Fruit fly (Drosophila melanogaster): ENCODE results near the gene CG31715.

The CG31715 gene

DNA sequence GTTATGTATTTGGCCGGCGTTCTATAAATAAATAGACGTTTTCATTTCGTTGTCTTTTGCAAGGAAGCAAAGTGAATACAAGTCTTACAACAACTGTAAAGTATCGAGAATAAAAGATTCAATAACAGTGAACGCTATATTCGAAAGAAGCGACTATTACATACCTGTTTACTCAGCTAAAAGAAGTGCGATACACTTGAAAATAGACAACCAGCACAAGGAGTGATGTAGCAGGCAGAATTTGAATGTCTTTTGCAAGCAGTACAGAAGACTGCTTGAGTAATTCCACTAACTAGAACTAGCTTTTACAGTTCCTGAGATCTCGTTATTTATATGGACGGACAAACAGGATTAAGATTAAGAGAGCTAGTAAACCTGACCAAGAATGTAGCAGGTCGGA, 43.1 kb upstream of the CG31715 start (continued):
- TF ChIP-seq CG13296 (GFP tag; optimal IDR thresholded peaks at IDR 0.05) (no peak), CG9817 (tag; optimal IDR thresholded peaks at IDR 0.05) (no peak), CG10543 (GFP tag; optimal IDR thresholded peaks at IDR 0.05) (no peak), cato (GFP tag; optimal IDR thresholded peaks at IDR 0.05; ENCODE audit: borderline replicate concordance) (no peak), dm (GFP tag; optimal IDR thresholded peaks at IDR 0.05) (no peak), C15 (GFP tag; IDR thresholded peaks at IDR 0.05) (no peak), CG3065 (GFP tag; optimal IDR thresholded peaks at IDR 0.05) (no peak), CG14050 (GFP tag; IDR thresholded peaks at IDR 0.05) (no peak), Opbp (GFP tag; IDR thresholded peaks at IDR 0.05; ENCODE audit: partially characterized antibody) (peak; percentile 90; the same call in 2 of the 3 replicates), CG7839 (tag; optimal IDR thresholded peaks at IDR 0.05) (peak; percentile 24), dmrt99B (tag; optimal IDR thresholded peaks at IDR 0.05) (no peak), vfl (GFP tag; optimal IDR thresholded peaks at IDR 0.05) (no peak), BEAF-32 (GFP tag; optimal IDR thresholded peaks at IDR 0.05) (peak; percentile 15), dmrt11E (tag; optimal IDR thresholded peaks at IDR 0.05) (no peak), CG3163 (GFP tag; optimal IDR thresholded peaks at IDR 0.05) (peak; percentile 3), sens-2 (GFP tag; IDR thresholded peaks at IDR 0.05) (no peak), CG3407 (GFP tag; optimal IDR thresholded peaks at IDR 0.05) (no peak), Bdp1 (GFP tag; optimal IDR thresholded peaks at IDR 0.05) (no peak), yki (optimal IDR thresholded peaks at IDR 0.05) (no peak), CG12744 (GFP tag; optimal IDR thresholded peaks at IDR 0.05) (no peak), Rfx (GFP tag; IDR thresholded peaks at IDR 0.05) (no peak), CG6175 (GFP tag; IDR thresholded peaks at IDR 0.05) (no peak), nerfin-2 (GFP tag; IDR thresholded peaks at IDR 0.05; ENCODE audit: partially characterized antibody) (peak; percentile 65; the same call in 1 of the 2 replicates), Ravus (GFP tag; IDR thresholded peaks at IDR 0.05) (no peak), danr (GFP tag; IDR thresholded peaks at IDR 0.05) (no peak), Doc2 (GFP tag; IDR thresholded peaks at IDR 0.05) (no peak), grn (GFP tag; optimal IDR thresholded peaks at IDR 0.05) (no peak), NFAT (GFP tag; IDR thresholded peaks at IDR 0.05) (no peak), CG31224 (GFP tag; IDR thresholded peaks at IDR 0.05) (no peak), CG9876 (GFP tag; optimal IDR thresholded peaks at IDR 0.05) (no peak), CG4854 (GFP tag; optimal IDR thresholded peaks at IDR 0.05) (no peak), pho (GFP tag; optimal IDR thresholded peaks at IDR 0.05) (no peak), Stat92E (GFP tag; optimal IDR thresholded peaks at IDR 0.05) (no peak), aop (GFP tag; IDR thresholded peaks at IDR 0.05) (no peak), Deaf1 (tag; optimal IDR thresholded peaks at IDR 0.05) (no peak), Hey (tag; optimal IDR thresholded peaks at IDR 0.05) (no peak), CG8478 (optimal IDR thresholded peaks at IDR 0.05) (no peak), Doc3 (GFP tag; IDR thresholded peaks at IDR 0.05; ENCODE audit: partially characterized antibody) (no peak), CG6689 (GFP tag; IDR thresholded peaks at IDR 0.05) (no peak), tap (tag; optimal IDR thresholded peaks at IDR 0.05) (no peak), exex (tag; optimal IDR thresholded peaks at IDR 0.05) (no peak), CG10979 (tag; optimal IDR thresholded peaks at IDR 0.05) (peak; percentile 7), CG15601 (tag; optimal IDR thresholded peaks at IDR 0.05) (peak; percentile 22), lab (GFP tag; optimal IDR thresholded peaks at IDR 0.05) (no peak), NC2β (GFP tag; optimal IDR thresholded peaks at IDR 0.05) (peak; percentile 23), bigmax (GFP tag; optimal IDR thresholded peaks at IDR 0.05) (no peak), row (GFP tag; IDR thresholded peaks at IDR 0.05) (peak; percentile 38; the same call in 1 of the 3 replicates), jumu (GFP tag; optimal IDR thresholded peaks at IDR 0.05) (peak; percentile 26), CG17912 (GFP tag; optimal IDR thresholded peaks at IDR 0.05) (peak; percentile 61), CG42726 (GFP tag; IDR thresholded peaks at IDR 0.05; ENCODE audit: partially characterized antibody) (no peak), cg (GFP tag; optimal IDR thresholded peaks at IDR 0.05) (no peak), CG8359 (GFP tag; optimal IDR thresholded peaks at IDR 0.05; ENCODE audit: borderline replicate concordance) (no peak)
